Fruit fly (Drosophila melanogaster): ENCODE results near the gene CG32281.

Gene CG32281

DNA sequence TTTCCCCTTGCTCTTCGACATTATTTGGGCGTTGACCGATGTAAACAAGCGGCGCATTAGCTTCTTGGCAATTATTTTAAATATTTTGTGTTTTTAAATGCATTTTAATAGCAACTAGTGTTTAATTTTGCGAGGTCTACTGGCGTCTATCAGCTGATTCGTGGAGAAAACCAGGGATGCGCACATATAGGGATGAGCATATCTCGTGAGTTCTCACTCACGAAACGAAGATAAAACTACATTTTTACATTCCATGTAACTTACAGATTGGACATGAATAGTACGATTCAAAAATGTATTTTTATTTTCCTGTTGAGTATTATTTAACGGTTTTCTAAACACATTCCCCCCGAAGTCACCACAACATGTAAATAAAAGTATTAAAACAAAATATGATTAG is 28.3 kb downstream of the CG32281 start, which contains the start of gene CG14966:
CG14966 (minus strand) TSS at position 168 of the 400 bp plus-strand sequence.
- no peak for TF ChIP-seq pan (optimal IDR thresholded peaks at IDR 0.05)
- no peak for TF ChIP-seq EcR (GFP tag; optimal IDR thresholded peaks at IDR 0.05)
- TF ChIP-seq usp (GFP tag; optimal IDR thresholded peaks at IDR 0.05), result no peak
- TF ChIP-seq psq (optimal IDR thresholded peaks at IDR 0.05), result no peak
- no peak for TF ChIP-seq CG8478 (optimal IDR thresholded peaks at IDR 0.05)
- no peak for TF ChIP-seq Dll (optimal IDR thresholded peaks at IDR 0.05)

- no peak for TF ChIP-seq pan (optimal IDR thresholded peaks at IDR 0.05)
- no peak for TF ChIP-seq Dll (optimal IDR thresholded peaks at IDR 0.05)
- no peak for TF ChIP-seq CG8478 (optimal IDR thresholded peaks at IDR 0.05)
- TF ChIP-seq EcR (GFP tag; optimal IDR thresholded peaks at IDR 0.05), result no peak
- no peak for TF ChIP-seq psq (optimal IDR thresholded peaks at IDR 0.05)
- no peak for TF ChIP-seq usp (GFP tag; optimal IDR thresholded peaks at IDR 0.05)
These were observed 29.6 kb downstream of the CG32281 start, which contains the start of the genes CG32276 and gry for dm6 chr3L:3198447-3199402. Gene CG32276, minus strand, starts transcription at chr3L:3199047. Gene gry, plus strand, starts transcription at chr3L:3199090.

DNA sequence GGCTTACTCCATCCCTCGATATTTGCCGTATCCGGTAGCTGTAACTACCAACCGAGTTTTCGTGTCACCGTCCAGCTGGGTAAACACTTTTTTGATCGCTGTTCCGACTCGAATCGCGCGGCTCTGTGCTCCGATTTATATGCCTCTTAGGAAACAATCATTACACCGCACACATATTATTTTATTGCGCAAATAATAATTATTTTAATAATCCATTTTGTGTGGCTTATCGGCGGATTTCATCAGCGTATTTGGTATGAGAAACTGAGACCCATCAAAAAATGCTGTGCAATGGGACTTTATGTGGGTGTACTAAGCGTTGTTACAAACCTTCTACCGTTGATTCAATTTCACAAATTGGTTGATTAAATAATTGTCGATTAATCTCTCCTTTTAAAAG is 33.9 kb downstream of the CG32281 start, which contains the start of gene CG32271:
CG32271 (minus strand) TSS at position 101 of the 400 bp plus-strand sequence.
- no peak for TF ChIP-seq Dll (optimal IDR thresholded peaks at IDR 0.05)
- TF ChIP-seq pan (optimal IDR thresholded peaks at IDR 0.05), result no peak
- TF ChIP-seq CG8478 (optimal IDR thresholded peaks at IDR 0.05), result no peak
- TF ChIP-seq usp (GFP tag; optimal IDR thresholded peaks at IDR 0.05), result no peak
- TF ChIP-seq psq (optimal IDR thresholded peaks at IDR 0.05), result no peak
- TF ChIP-seq EcR (GFP tag; optimal IDR thresholded peaks at IDR 0.05), result no peak

DNA sequence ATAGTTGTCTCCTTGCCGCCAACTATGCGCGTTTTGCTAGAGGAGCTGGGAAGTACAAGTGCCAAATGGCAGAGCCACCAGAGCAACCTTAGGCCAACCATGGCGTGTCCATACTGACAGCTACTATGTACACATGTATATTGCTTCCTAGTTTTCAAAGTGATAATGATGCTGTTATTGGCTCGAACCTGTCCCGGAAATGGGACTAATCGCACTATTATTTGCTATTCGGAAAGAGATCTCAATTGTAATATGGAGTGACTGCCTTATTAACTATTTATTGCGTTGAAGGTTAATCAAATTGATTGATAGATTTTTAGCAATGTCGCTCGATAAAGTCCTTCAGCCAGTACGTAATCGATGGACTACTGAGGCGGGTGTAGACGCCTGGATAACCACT is 35.2 kb downstream of the CG32281 start, which contains the start of gene CG33159:
CG33159 (minus strand) TSS at position 101 of the 400 bp plus-strand sequence.
- TF ChIP-seq Dll (optimal IDR thresholded peaks at IDR 0.05) (no peak), pan (optimal IDR thresholded peaks at IDR 0.05) (no peak), CG8478 (optimal IDR thresholded peaks at IDR 0.05) (no peak), usp (GFP tag; optimal IDR thresholded peaks at IDR 0.05) (no peak), EcR (GFP tag; optimal IDR thresholded peaks at IDR 0.05) (no peak), psq (optimal IDR thresholded peaks at IDR 0.05) (no peak)

- TF ChIP-seq Dll (optimal IDR thresholded peaks at IDR 0.05) (no peak), EcR (GFP tag; optimal IDR thresholded peaks at IDR 0.05) (no peak), usp (GFP tag; optimal IDR thresholded peaks at IDR 0.05) (no peak), CG8478 (optimal IDR thresholded peaks at IDR 0.05) (no peak), pan (optimal IDR thresholded peaks at IDR 0.05) (no peak), psq (optimal IDR thresholded peaks at IDR 0.05) (no peak)
These were observed 36.2 kb downstream of the CG32281 start, which contains the start of gene CG32277 for dm6 chr3L:3205349-3205748. Gene CG32277, minus strand, starts transcription at chr3L:3205449.

dm6 chr3L:3206263-3206662 is 37.1 kb downstream of the CG32281 start, which contains the start of gene CG33160:
Gene CG33160, minus strand, starts transcription at chr3L:3206363.
- TF ChIP-seq pan (optimal IDR thresholded peaks at IDR 0.05) (no peak), CG8478 (optimal IDR thresholded peaks at IDR 0.05) (no peak), usp (GFP tag; optimal IDR thresholded peaks at IDR 0.05) (no peak), EcR (GFP tag; optimal IDR thresholded peaks at IDR 0.05) (no peak), Dll (optimal IDR thresholded peaks at IDR 0.05) (no peak), psq (optimal IDR thresholded peaks at IDR 0.05) (no peak)

- TF ChIP-seq Dll (optimal IDR thresholded peaks at IDR 0.05), result no peak
These were observed 39.7 kb downstream of the CG32281 start, which contains the start of the genes CG32269 and CG32270 for dm6 chr3L:3208895-3209294. Gene CG32269, minus strand, starts transcription at chr3L:3208985. Gene CG32270, minus strand, starts transcription at chr3L:3208985.

DNA sequence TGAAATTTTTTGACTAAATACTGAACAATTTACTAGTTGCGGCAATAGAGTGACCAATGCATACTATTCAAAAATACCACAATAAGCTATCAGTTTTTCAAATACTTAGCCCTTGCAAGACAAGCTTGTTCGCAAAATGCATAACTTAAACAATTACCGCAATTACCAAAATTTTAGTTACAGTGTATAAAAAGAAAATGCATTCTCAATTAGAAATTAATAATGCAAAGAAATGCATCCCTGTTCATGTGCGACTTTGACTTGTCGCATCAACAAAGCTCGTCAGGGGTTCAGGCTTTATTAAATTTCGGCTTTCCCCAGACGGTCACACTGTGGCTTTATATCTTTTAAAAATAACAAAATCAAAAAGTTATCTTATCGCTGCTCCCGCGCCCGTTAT is 49.7 kb downstream of the CG32281 start, which contains the start of the genes hob and nSMase:
hob (minus strand) TSS at position 62 of the 400 bp plus-strand sequence.
nSMase (plus strand) TSS at position 298 of the 400 bp plus-strand sequence.
- TF ChIP-seq psq (optimal IDR thresholded peaks at IDR 0.05), result no peak
- TF ChIP-seq usp (GFP tag; optimal IDR thresholded peaks at IDR 0.05), result no peak
- TF ChIP-seq Dll (optimal IDR thresholded peaks at IDR 0.05), result no peak
- no peak for TF ChIP-seq pan (optimal IDR thresholded peaks at IDR 0.05)
- no peak for TF ChIP-seq EcR (GFP tag; optimal IDR thresholded peaks at IDR 0.05)
- TF ChIP-seq CG8478 (optimal IDR thresholded peaks at IDR 0.05), result no peak

Data from whole organism.